Worm (Caenorhabditis elegans) whole organism, mixed stage, embryonic: ENCODE measurements around the gene cyp-33C8.

Source experiments
- M03D4.4 ChIP-seq: sonication (generic microtip); optimal IDR thresholded peaks from 2 replicates; lab custom pipeline; 2017; ENCODE audit warnings: mild to moderate bottlenecking, missing genetic modification characterization, missing compliant biosample characterization
- bed-3 ChIP-seq: fragments of 200-800 bp; sonication (Bioruptor generic); optimal IDR thresholded peaks from 3 replicates; lab custom pipeline; 2018; ENCODE audit warnings: mild to moderate bottlenecking, missing genetic modification characterization, moderate library complexity, missing compliant biosample characterization
- blmp-1 ChIP-seq: fragments of 150-350 bp; optimal IDR thresholded peaks from 2 replicates; lab custom pipeline; 2014; ENCODE audit warnings: missing biosample characterization, missing genetic modification characterization
- ceh-39 ChIP-seq: fragments of 150-350 bp; optimal IDR thresholded peaks from 2 replicates; lab custom pipeline; 2014; ENCODE audit warnings: missing biosample characterization, missing genetic modification characterization
- ceh-83 ChIP-seq: fragments of 200-800 bp; sonication (Bioruptor generic); optimal IDR thresholded peaks from 2 replicates; lab custom pipeline; 2018; ENCODE audit warnings: mild to moderate bottlenecking, missing genetic modification characterization, missing compliant biosample characterization
- ces-1 ChIP-seq: fragments of 150-350 bp; optimal IDR thresholded peaks from 2 replicates; lab custom pipeline; 2014; ENCODE audit warnings: missing biosample characterization, missing genetic modification reagents, missing genetic modification characterization
- cnd-1 ChIP-seq: fragments of 200-800 bp; sonication (Bioruptor generic); optimal IDR thresholded peaks from 2 replicates; lab custom pipeline; 2018; ENCODE audit warnings: mild to moderate bottlenecking, missing genetic modification characterization, missing compliant biosample characterization
- drap-1 ChIP-seq: fragments of 200-800 bp; sonication (Bioruptor generic); optimal IDR thresholded peaks from 3 replicates; lab custom pipeline; 2018; ENCODE audit warnings: mild to moderate bottlenecking, missing genetic modification characterization, missing compliant biosample characterization
- elt-1 ChIP-seq: sonication (generic microtip); optimal IDR thresholded peaks from 2 replicates; lab custom pipeline; 2017; ENCODE audit warnings: missing genetic modification characterization, mild to moderate bottlenecking, missing compliant biosample characterization, antibody characterized with exemption, moderate library complexity, borderline replicate concordance; ENCODE audit not compliant: insufficient read depth
- elt-3 ChIP-seq: fragments of 150-350 bp; optimal IDR thresholded peaks from 2 replicates; lab custom pipeline; 2014; ENCODE audit warnings: missing biosample characterization, missing genetic modification characterization
- flh-1 ChIP-seq: fragments of 200-800 bp; sonication (Bioruptor generic); optimal IDR thresholded peaks from 2 replicates; lab custom pipeline; 2018; ENCODE audit warnings: mild to moderate bottlenecking, missing genetic modification characterization, moderate library complexity, missing compliant biosample characterization
- ham-2 ChIP-seq: fragments of 200-800 bp; sonication (Bioruptor generic); optimal IDR thresholded peaks from 2 replicates; lab custom pipeline; 2018; ENCODE audit warnings: mild to moderate bottlenecking, missing genetic modification characterization, missing compliant biosample characterization
- hlh-1 ChIP-seq: fragments of 150-350 bp; optimal IDR thresholded peaks from 2 replicates; lab custom pipeline; 2014; ENCODE audit warnings: missing biosample characterization, missing genetic modification reagents, missing genetic modification characterization
- lin-13 ChIP-seq: fragments of 150-350 bp; optimal IDR thresholded peaks from 2 replicates; lab custom pipeline; 2014; ENCODE audit warnings: missing biosample characterization, missing genetic modification characterization
- lin-32 ChIP-seq: fragments of 200-800 bp; sonication (Bioruptor generic); optimal IDR thresholded peaks from 2 replicates; lab custom pipeline; 2018; ENCODE audit warnings: mild to moderate bottlenecking, missing genetic modification characterization, missing compliant biosample characterization
- lsy-2 ChIP-seq: fragments of 150-350 bp; optimal IDR thresholded peaks from 2 replicates; lab custom pipeline; 2014; ENCODE audit warnings: missing biosample characterization, missing genetic modification characterization
- mab-5 ChIP-seq: fragments of 150-350 bp; optimal IDR thresholded peaks from 2 replicates; lab custom pipeline; 2014; ENCODE audit warnings: missing biosample characterization, missing genetic modification characterization
- mep-1 ChIP-seq: fragments of 150-350 bp; optimal IDR thresholded peaks from 2 replicates; lab custom pipeline; 2017; ENCODE audit warnings: missing biosample characterization, missing genetic modification reagents, missing genetic modification characterization, inconsistent platforms
- mls-2 ChIP-seq: sonication (generic microtip); optimal IDR thresholded peaks from 2 replicates; lab custom pipeline; 2016; ENCODE audit warnings: mild to moderate bottlenecking, missing genetic modification characterization, moderate library complexity, missing compliant biosample characterization
- nhr-2 ChIP-seq: fragments of 150-350 bp; optimal IDR thresholded peaks from 2 replicates; lab custom pipeline; 2014; ENCODE audit warnings: missing biosample characterization, missing genetic modification characterization
- nhr-237 ChIP-seq: fragments of 150-350 bp; optimal IDR thresholded peaks from 2 replicates; lab custom pipeline; 2014; ENCODE audit warnings: missing biosample characterization, missing genetic modification characterization
- nhr-28 ChIP-seq: fragments of 150-350 bp; optimal IDR thresholded peaks from 2 replicates; lab custom pipeline; 2014; ENCODE audit warnings: missing biosample characterization, missing genetic modification characterization
- nhr-76 ChIP-seq: sonication (generic microtip); optimal IDR thresholded peaks from 2 replicates; lab custom pipeline; 2017; ENCODE audit warnings: missing biosample characterization, missing genetic modification characterization
- pha-4 ChIP-seq: fragments of 150-350 bp; optimal IDR thresholded peaks from 2 replicates; lab custom pipeline; 2018; ENCODE audit warnings: missing biosample characterization, missing genetic modification reagents, missing genetic modification characterization
- sem-2 ChIP-seq: fragments of 200-800 bp; sonication (Bioruptor generic); optimal IDR thresholded peaks from 2 replicates; lab custom pipeline; 2018; ENCODE audit warnings: mild to moderate bottlenecking, missing genetic modification characterization, missing compliant biosample characterization
- snpc-4 ChIP-seq: fragments of 150-350 bp; optimal IDR thresholded peaks from 2 replicates; lab custom pipeline; 2014; ENCODE audit warnings: missing biosample characterization, missing genetic modification characterization
- sptf-1 ChIP-seq: sonication (generic microtip); optimal IDR thresholded peaks from 2 replicates; lab custom pipeline; 2017; ENCODE audit warnings: mild to moderate bottlenecking, missing genetic modification characterization, moderate library complexity, missing compliant biosample characterization
- tbx-8 ChIP-seq: fragments of 200-800 bp; sonication (Bioruptor generic); optimal IDR thresholded peaks from 2 replicates; lab custom pipeline; 2018; ENCODE audit warnings: mild to moderate bottlenecking, missing genetic modification characterization, moderate library complexity, missing compliant biosample characterization
- unc-120 ChIP-seq: sonication (generic microtip); optimal IDR thresholded peaks from 2 replicates; lab custom pipeline; 2017; ENCODE audit warnings: missing genetic modification characterization, missing compliant biosample characterization; ENCODE audit not compliant: poor library complexity, severe bottlenecking
- unc-39 ChIP-seq: fragments of 150-350 bp; optimal IDR thresholded peaks from 2 replicates; lab custom pipeline; 2014; ENCODE audit warnings: missing biosample characterization, missing genetic modification characterization
- unc-62 ChIP-seq: fragments of 150-350 bp; optimal IDR thresholded peaks from 2 replicates; lab custom pipeline; 2014; ENCODE audit warnings: missing biosample characterization, missing genetic modification reagents, missing genetic modification characterization
- zip-8 ChIP-seq: fragments of 150-350 bp; optimal IDR thresholded peaks from 2 replicates; lab custom pipeline; 2014; ENCODE audit warnings: missing biosample characterization, missing genetic modification characterization
- ztf-11 ChIP-seq: fragments of 150-350 bp; optimal IDR thresholded peaks from 2 replicates; lab custom pipeline; 2014; ENCODE audit warnings: missing biosample characterization, missing genetic modification characterization

cyp-33C8 gene

DNA sequence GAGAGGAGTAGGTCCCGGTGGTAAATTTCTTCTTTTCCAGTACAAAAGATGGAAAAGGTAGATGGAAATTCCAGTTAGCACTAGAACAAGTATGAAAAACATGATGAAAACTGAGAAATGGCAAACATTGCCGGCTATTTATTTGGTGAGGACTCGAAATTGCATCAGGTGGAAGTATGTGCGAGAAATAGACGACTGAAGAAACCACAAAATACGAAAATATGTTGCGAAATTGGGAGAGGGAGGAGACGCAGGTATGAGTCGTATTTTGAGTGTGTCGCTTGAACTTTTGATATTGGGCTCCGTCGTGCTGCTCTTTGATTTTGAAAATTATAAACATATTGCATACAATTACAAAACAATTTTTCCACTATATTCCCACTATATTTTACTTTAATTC lies at the start of gene cyp-33C8:
Gene cyp-33C8 (minus strand): TSS at position 200 of the 400 bp plus-strand sequence.
- TF ChIP-seq bed-3 (no peak), unc-120 (no peak), nhr-2 (tag; lab: Kevin White, UChicago) (no peak), ceh-39 (tag; lab: Kevin White, UChicago) (no peak), cnd-1 (tag; lab: Kevin White, UChicago) (no peak), sptf-1 (tag; lab: Kevin White, UChicago) (no peak), mls-2 (tag; lab: Kevin White, UChicago) (no peak), lin-32 (GFP tag; lab: Kevin White, UChicago) (no peak)

- TF ChIP-seq lin-32 (GFP tag; lab: Kevin White, UChicago) (no peak), lsy-2 (no peak), blmp-1 (no peak), unc-120 (no peak), flh-1 (GFP tag; lab: Kevin White, UChicago) (no peak), tbx-8 (GFP tag; lab: Kevin White, UChicago) (no peak), mab-5 (tag; lab: Kevin White, UChicago) (no peak), pha-4 (no peak), ztf-11 (tag; lab: Kevin White, UChicago) (no peak), nhr-28 (tag; lab: Kevin White, UChicago) (no peak), elt-3 (tag; lab: Kevin White, UChicago) (no peak), hlh-1 (tag; lab: Kevin White, UChicago) (no peak), cnd-1 (tag; lab: Kevin White, UChicago) (no peak), ceh-83 (GFP tag; lab: Kevin White, UChicago) (no peak), sem-2 (GFP tag; lab: Kevin White, UChicago) (no peak), zip-8 (no peak), M03D4.4 (tag; lab: Kevin White, UChicago) (no peak), unc-39 (tag; lab: Kevin White, UChicago) (no peak), sptf-1 (tag; lab: Kevin White, UChicago) (no peak), ces-1 (GFP tag; lab: Kevin White, UChicago) (no peak)
- TF ChIP-seq, all 35 proteins: peak for 0
These were observed 48.4 kb upstream of the cyp-33C8 start for ce11 chrV:3851760-3852159.

DNA sequence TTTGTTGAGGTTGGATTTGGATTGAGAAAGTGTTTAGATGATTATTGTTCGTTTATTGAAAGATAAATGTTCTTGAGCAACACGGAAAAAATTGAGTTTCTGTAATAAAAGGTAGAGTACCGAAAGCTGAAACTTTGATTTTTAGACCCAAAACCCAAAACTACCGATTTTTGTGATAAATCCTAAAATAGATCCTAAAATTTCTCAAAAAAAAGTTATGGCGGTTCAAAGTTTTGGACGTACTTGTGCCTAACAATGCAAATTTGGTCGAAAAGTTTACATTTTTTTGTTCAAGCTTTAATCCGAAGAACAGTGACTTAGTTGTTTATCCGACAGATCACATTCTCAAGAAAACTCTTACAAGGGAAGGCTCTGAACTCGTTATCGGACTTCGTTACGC lies 43.9 kb upstream of the cyp-33C8 start, which contains the start of gene nhr-185:
Gene nhr-185 (minus strand): TSS at position 101 of the 400 bp plus-strand sequence.
- no peak for TF ChIP-seq nhr-2 (tag; lab: Kevin White, UChicago)
- TF ChIP-seq ham-2 (GFP tag; lab: Kevin White, UChicago) = no peak
- TF ChIP-seq cnd-1 (tag; lab: Kevin White, UChicago) = no peak
- no peak for TF ChIP-seq hlh-1 (tag; lab: Kevin White, UChicago)
- no peak for TF ChIP-seq elt-1

DNA sequence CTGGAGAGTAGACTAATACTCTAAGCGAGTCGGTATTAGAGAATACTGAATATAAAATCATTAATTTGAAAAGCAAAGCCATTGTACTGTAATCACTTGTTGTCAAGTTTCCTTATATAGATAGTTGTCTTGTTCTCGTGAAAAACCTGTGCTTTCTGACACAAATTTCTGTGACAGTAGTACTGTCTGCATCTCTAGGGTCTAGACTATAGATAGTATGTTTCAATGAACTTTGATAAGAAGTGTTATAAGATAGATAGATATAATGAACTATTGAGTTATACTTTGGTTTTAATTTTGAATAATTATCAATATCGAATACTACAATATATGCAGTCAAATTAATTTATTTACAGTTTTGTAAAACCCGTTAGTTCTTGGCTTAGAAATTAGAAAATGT lies 40.6 kb upstream of the cyp-33C8 start, which contains the start of gene ugt-32:
Gene ugt-32 (minus strand): TSS at position 82 of the 400 bp plus-strand sequence.
- TF ChIP-seq ces-1 (GFP tag; lab: Kevin White, UChicago) (no peak), flh-1 (GFP tag; lab: Kevin White, UChicago) (no peak), drap-1 (no peak), unc-62 (GFP tag; lab: Kevin White, UChicago) (no peak), nhr-237 (tag; lab: Kevin White, UChicago) (no peak), ceh-83 (GFP tag; lab: Kevin White, UChicago) (no peak), elt-3 (tag; lab: Kevin White, UChicago) (no peak), elt-1 (no peak), nhr-76 (tag; lab: Kevin White, UChicago) (no peak), snpc-4 (no peak), M03D4.4 (tag; lab: Kevin White, UChicago) (no peak), nhr-2 (tag; lab: Kevin White, UChicago) (no peak), hlh-1 (tag; lab: Kevin White, UChicago) (no peak), bed-3 (no peak), lin-13 (tag; lab: Kevin White, UChicago) (no peak), mls-2 (tag; lab: Kevin White, UChicago) (no peak), mab-5 (tag; lab: Kevin White, UChicago) (no peak), sem-2 (GFP tag; lab: Kevin White, UChicago) (no peak)

ce11 chrV:3841462-3841861 lies 38.1 kb upstream of the cyp-33C8 start:
- TF ChIP-seq cnd-1 (tag; lab: Kevin White, UChicago) (no peak), sem-2 (GFP tag; lab: Kevin White, UChicago) (no peak), M03D4.4 (tag; lab: Kevin White, UChicago) (no peak), lin-13 (tag; lab: Kevin White, UChicago) (no peak), nhr-2 (tag; lab: Kevin White, UChicago) (no peak), pha-4 (no peak), mep-1 (tag; lab: Kevin White, UChicago) (no peak), elt-1 (no peak), unc-62 (GFP tag; lab: Kevin White, UChicago) (no peak), hlh-1 (tag; lab: Kevin White, UChicago) (no peak), nhr-237 (tag; lab: Kevin White, UChicago) (no peak), nhr-28 (tag; lab: Kevin White, UChicago) (no peak), ceh-39 (tag; lab: Kevin White, UChicago) (no peak), sptf-1 (tag; lab: Kevin White, UChicago) (no peak), bed-3 (no peak), mls-2 (tag; lab: Kevin White, UChicago) (no peak)
